Worm (Caenorhabditis elegans) whole organism, L1 larva: ENCODE data around the gene F48E3.9.
A peak's percentile ranks its signal among the peaks of the same experiment; 100 is the strongest.

Source experiments
- C16A3.4 ChIP-seq: fragments of 150-350 bp; optimal IDR thresholded peaks from 2 replicates; lab custom pipeline; 2014; ENCODE audit warnings: missing biosample characterization, missing genetic modification characterization
- C34B4.2 ChIP-seq: sonication (generic microtip); optimal IDR thresholded peaks from 2 replicates; lab custom pipeline; 2017; ENCODE audit warnings: mild to moderate bottlenecking, missing genetic modification characterization, missing compliant biosample characterization
- alr-1 ChIP-seq: fragments of 200-800 bp; sonication (Bioruptor generic); optimal IDR thresholded peaks from 2 replicates; lab custom pipeline; 2018; ENCODE audit warnings: borderline replicate concordance, mild to moderate bottlenecking, missing genetic modification characterization, missing compliant biosample characterization
- ceh-63 ChIP-seq: fragments of 200-800 bp; sonication (Bioruptor generic); optimal IDR thresholded peaks from 2 replicates; lab custom pipeline; 2018; ENCODE audit warnings: mild to moderate bottlenecking, missing genetic modification characterization, missing compliant biosample characterization
- dpl-1 ChIP-seq, 3 experiments: fragments of 150-350 bp in 2 of 3; sonication (generic microtip) in 1 of 3; optimal IDR thresholded peaks; 2 replicates each; lab custom pipeline; 2014 to 2017; ENCODE audit warnings: missing biosample characterization in 3 of 3, missing genetic modification characterization in 3 of 3, missing genetic modification reagents in 3 of 3
- dsc-1 ChIP-seq: sonication (generic microtip); optimal IDR thresholded peaks from 2 replicates; lab custom pipeline; 2016; ENCODE audit warnings: mild to moderate bottlenecking, missing genetic modification characterization, missing compliant biosample characterization
- efl-1 ChIP-seq, 4 experiments: fragments of 150-350 bp; optimal IDR thresholded peaks in 3 of 4; peaks in 1 of 4; 1 replicate in 1 of 4; 2 replicates in 3 of 4; lab custom pipeline; 2014; ENCODE audit warnings: missing biosample characterization in 2 of 4, missing genetic modification characterization in 2 of 4, missing genetic modification reagents in 2 of 4
- efl-3 ChIP-seq: fragments of 200-800 bp; sonication (Bioruptor generic); optimal IDR thresholded peaks from 2 replicates; lab custom pipeline; 2018; ENCODE audit warnings: mild to moderate bottlenecking, missing genetic modification characterization, missing compliant biosample characterization
- lin-14 ChIP-seq: fragments of 200-800 bp; sonication (Bioruptor generic); optimal IDR thresholded peaks from 2 replicates; lab custom pipeline; 2018; ENCODE audit warnings: mild to moderate bottlenecking, missing genetic modification characterization, moderate library complexity, missing compliant biosample characterization
- lin-15B ChIP-seq: fragments of 150-350 bp; sonication (generic microtip); optimal IDR thresholded peaks from 3 replicates; lab custom pipeline; 2014; ENCODE audit warnings: missing biosample characterization, missing genetic modification characterization
- lin-39 ChIP-seq: fragments of 150-350 bp; optimal IDR thresholded peaks from 2 replicates; lab custom pipeline; 2014; ENCODE audit warnings: missing biosample characterization, missing genetic modification reagents, missing genetic modification characterization
- lir-3 ChIP-seq: sonication (generic microtip); optimal IDR thresholded peaks from 2 replicates; lab custom pipeline; 2016; ENCODE audit warnings: mild to moderate bottlenecking, missing genetic modification characterization, moderate library complexity, missing compliant biosample characterization; ENCODE audit not compliant: poor library complexity
- lsy-2 ChIP-seq, 2 experiments: fragments of 150-350 bp; optimal IDR thresholded peaks; 2 replicates each; lab custom pipeline; 2014; ENCODE audit warnings: missing biosample characterization in 2 of 2, missing genetic modification characterization in 2 of 2
- mab-9 ChIP-seq: fragments of 200-800 bp; sonication (Bioruptor generic); IDR thresholded peaks from 2 replicates; pipeline ENCODE4 v1.3.6; 2022; ENCODE audit warnings: missing genetic modification reagents, missing genetic modification characterization, missing compliant biosample characterization
- mef-2 ChIP-seq: fragments of 150-350 bp; optimal IDR thresholded peaks from 2 replicates; lab custom pipeline; 2014; ENCODE audit warnings: missing biosample characterization, missing genetic modification characterization
- nhr-11 ChIP-seq: fragments of 150-350 bp; optimal IDR thresholded peaks from 2 replicates; lab custom pipeline; 2014; ENCODE audit warnings: missing biosample characterization, missing genetic modification characterization
- nhr-12 ChIP-seq: sonication (generic microtip); optimal IDR thresholded peaks from 2 replicates; lab custom pipeline; 2017; ENCODE audit warnings: missing biosample characterization, missing genetic modification characterization
- nhr-19 ChIP-seq: fragments of 200-800 bp; sonication (Bioruptor generic); conservative IDR thresholded peaks from 2 replicates; pipeline ENCODE4 v1.3.6; 2022; ENCODE audit warnings: missing genetic modification characterization, missing compliant biosample characterization
- nhr-20 ChIP-seq: sonication (generic microtip); optimal IDR thresholded peaks from 2 replicates; lab custom pipeline; 2016; ENCODE audit warnings: mild to moderate bottlenecking, missing genetic modification characterization, missing compliant biosample characterization
- nhr-71 ChIP-seq: sonication (generic microtip); optimal IDR thresholded peaks from 2 replicates; lab custom pipeline; 2016; ENCODE audit warnings: mild to moderate bottlenecking, missing genetic modification characterization, moderate library complexity, missing compliant biosample characterization
- nhr-84 ChIP-seq: sonication (generic microtip); optimal IDR thresholded peaks from 2 replicates; lab custom pipeline; 2017; ENCODE audit warnings: missing biosample characterization, missing genetic modification characterization
- nhr-85 ChIP-seq: sonication (generic microtip); peaks from one replicate; lab custom pipeline; 2016; ENCODE audit warnings: missing genetic modification characterization, inconsistent platforms, missing compliant biosample characterization
- nhr-90 ChIP-seq: sonication (generic microtip); optimal IDR thresholded peaks from 2 replicates; lab custom pipeline; 2016; ENCODE audit warnings: mild to moderate bottlenecking, missing genetic modification characterization, missing compliant biosample characterization; ENCODE audit not compliant: poor library complexity
- pag-3 ChIP-seq: sonication (generic microtip); optimal IDR thresholded peaks from 2 replicates; lab custom pipeline; 2017; ENCODE audit warnings: missing genetic modification characterization, mild to moderate bottlenecking, missing compliant biosample characterization, antibody characterized with exemption, borderline replicate concordance; ENCODE audit not compliant: insufficient read depth
- rnt-1 ChIP-seq: sonication (generic microtip); optimal IDR thresholded peaks from 2 replicates; lab custom pipeline; 2016; ENCODE audit warnings: mild to moderate bottlenecking, missing genetic modification characterization, moderate library complexity, missing compliant biosample characterization
- skn-1 ChIP-seq: fragments of 150-350 bp; optimal IDR thresholded peaks from 2 replicates; lab custom pipeline; 2014; ENCODE audit warnings: missing biosample characterization, missing genetic modification characterization
- snu-23 ChIP-seq: sonication (generic microtip); optimal IDR thresholded peaks from 2 replicates; lab custom pipeline; 2016; ENCODE audit warnings: missing genetic modification characterization, missing compliant biosample characterization
- unc-130 ChIP-seq: fragments of 150-350 bp; optimal IDR thresholded peaks from 2 replicates; lab custom pipeline; 2017; ENCODE audit warnings: missing biosample characterization, missing genetic modification characterization, inconsistent platforms
- unc-86 ChIP-seq: sonication (generic microtip); optimal IDR thresholded peaks from 2 replicates; lab custom pipeline; 2016; ENCODE audit warnings: missing genetic modification characterization, missing compliant biosample characterization
- unc-98 ChIP-seq: fragments of 200-800 bp; sonication (Bioruptor generic); IDR thresholded peaks from 2 replicates; pipeline ENCODE4 v1.3.6; 2022; ENCODE audit warnings: missing genetic modification characterization, missing compliant biosample characterization
- xbp-1 ChIP-seq: sonication (generic microtip); optimal IDR thresholded peaks from 2 replicates; lab custom pipeline; 2016; ENCODE audit warnings: missing genetic modification characterization, missing compliant biosample characterization
- zip-4 ChIP-seq: fragments of 200-800 bp; sonication (Bioruptor generic); optimal IDR thresholded peaks from 2 replicates; lab custom pipeline; 2018; ENCODE audit warnings: mild to moderate bottlenecking, missing genetic modification characterization, moderate library complexity, missing compliant biosample characterization
- ztf-11 ChIP-seq, 2 experiments: sonication (generic microtip); optimal IDR thresholded peaks; 2 replicates each; lab custom pipeline; 2016 to 2017; ENCODE audit warnings: missing genetic modification characterization in 2 of 2, missing biosample characterization in 1 of 2, missing compliant biosample characterization in 1 of 2

The F48E3.9 gene

ce11 chrX:7523799-7524198 lies 42.9 kb downstream of the F48E3.9 start:
- peak; percentile 82 for TF ChIP-seq nhr-71 (tag; lab: Kevin White, UChicago)
- TF ChIP-seq unc-86 (tag; lab: Kevin White, UChicago) = no peak
- TF ChIP-seq lin-15B (tag; lab: Kevin White, UChicago) = no peak
- TF ChIP-seq nhr-11 (tag; lab: Kevin White, UChicago) = no peak
- TF ChIP-seq nhr-19 (GFP tag; lab: Robert Waterston, UW) = peak; percentile 36
- TF ChIP-seq nhr-20 (tag; lab: Kevin White, UChicago) = peak; percentile 33
- TF ChIP-seq unc-98 (GFP tag; lab: Robert Waterston, UW) = no peak
- no peak for TF ChIP-seq nhr-85 (tag; lab: Kevin White, UChicago)
- peak; percentile 82 for TF ChIP-seq lin-14 (GFP tag; lab: Kevin White, UChicago)
- TF ChIP-seq xbp-1 (tag; lab: Kevin White, UChicago) = no peak
- TF ChIP-seq rnt-1 (tag; lab: Kevin White, UChicago) = peak; percentile 73
- TF ChIP-seq nhr-84 (tag; lab: Kevin White, UChicago) = no peak
- TF ChIP-seq lin-39 (tag; lab: Kevin White, UChicago) = no peak
- TF ChIP-seq lsy-2 (tag; optimal IDR thresholded peaks at IDR 0.05; lab: Kevin White, UChicago) = peak in 1 of 2 experiments; percentile 32
- TF ChIP-seq mef-2 (tag; lab: Kevin White, UChicago) = no peak
- TF ChIP-seq C16A3.4 (tag; lab: Kevin White, UChicago) = no peak
- TF ChIP-seq snu-23 = peak; percentile 37
- peak; percentile 36 for TF ChIP-seq pag-3 (tag; lab: Kevin White, UChicago)

- TF ChIP-seq skn-1 (tag; lab: Kevin White, UChicago) (no peak), efl-1 (optimal IDR thresholded peaks at IDR 0.05; lab: Kevin White, UChicago) (no peak), efl-1 (GFP tag; optimal IDR thresholded peaks at IDR 0.05 in 1 of 2; lab: Kevin White, UChicago) (peak in 1 of 2 experiments; percentile 56)
These were observed 44.4 kb downstream of the F48E3.9 start, which contains the start of gene F46C8.3 for ce11 chrX:7525271-7525670. Gene F46C8.3, plus strand, starts transcription at chrX:7525571.

DNA sequence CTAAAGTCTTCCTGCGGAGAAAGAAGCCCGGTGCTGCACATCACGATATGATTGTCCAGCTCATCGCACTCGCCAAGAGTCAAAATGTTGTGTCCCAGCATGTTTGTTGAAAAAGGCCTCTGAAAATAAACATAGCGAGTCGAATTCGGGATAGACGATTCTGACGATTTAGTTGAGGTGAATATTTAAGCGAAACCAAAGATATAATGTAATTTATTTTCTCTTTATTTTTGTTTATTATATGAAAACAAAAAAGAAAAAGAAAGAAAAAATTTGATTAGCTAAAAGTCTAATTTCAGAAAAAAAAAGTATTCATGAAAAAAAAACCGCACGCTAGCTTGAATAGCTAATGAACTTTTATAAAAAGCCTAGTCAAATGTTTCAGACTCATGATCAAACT lies 51.8 kb downstream of the F48E3.9 start, which contains the start of gene ceh-14:
TSS of gene ceh-14 (minus strand) at position 101 of the 400 bp plus-strand sequence.
- TF ChIP-seq efl-3 (GFP tag; lab: Kevin White, UChicago) (no peak), lsy-2 (tag; optimal IDR thresholded peaks at IDR 0.05; lab: Kevin White, UChicago) (no peak), dsc-1 (tag; lab: Kevin White, UChicago) (no peak), unc-86 (tag; lab: Kevin White, UChicago) (no peak), ztf-11 (tag; optimal IDR thresholded peaks at IDR 0.05; lab: Kevin White, UChicago) (no peak), nhr-71 (tag; lab: Kevin White, UChicago) (no peak), mab-9 (GFP tag; lab: Robert Waterston, UW) (no peak), nhr-11 (tag; lab: Kevin White, UChicago) (no peak), dpl-1 (GFP tag; optimal IDR thresholded peaks at IDR 0.05; lab: Kevin White, UChicago) (no peak), zip-4 (GFP tag; lab: Kevin White, UChicago) (no peak), efl-1 (optimal IDR thresholded peaks at IDR 0.05; lab: Kevin White, UChicago) (no peak), efl-1 (GFP tag; optimal IDR thresholded peaks at IDR 0.05 in 1 of 2; lab: Kevin White, UChicago) (no peak), lir-3 (tag; lab: Kevin White, UChicago) (no peak), C34B4.2 (no peak), nhr-90 (tag; lab: Kevin White, UChicago) (no peak), mef-2 (tag; lab: Kevin White, UChicago) (no peak), nhr-12 (tag; lab: Kevin White, UChicago) (no peak), unc-130 (tag; lab: Kevin White, UChicago) (no peak), C16A3.4 (tag; lab: Kevin White, UChicago) (no peak), lin-39 (tag; lab: Kevin White, UChicago) (no peak)

DNA sequence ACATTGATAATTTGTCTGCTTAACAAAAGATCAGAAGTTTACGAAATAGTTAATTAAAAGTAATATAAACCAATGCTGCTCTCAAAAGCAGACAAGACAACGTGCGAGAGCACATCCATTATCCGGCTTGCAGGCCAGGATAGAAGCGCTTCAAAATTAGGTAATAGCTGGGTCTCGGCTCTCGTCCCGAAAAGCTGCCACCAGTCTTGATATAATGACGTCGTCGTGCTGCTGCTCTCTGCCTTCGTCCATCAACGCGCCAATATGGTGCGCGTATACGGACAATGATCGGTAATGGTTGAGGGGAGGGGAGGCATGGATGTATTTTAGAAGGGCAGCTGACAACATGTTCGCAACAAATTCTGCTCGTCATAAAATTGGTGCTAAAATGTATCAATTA lies 53.6 kb downstream of the F48E3.9 start:
- TF ChIP-seq alr-1 (tag; lab: Kevin White, UChicago) = no peak
- TF ChIP-seq ceh-63 = peak; percentile 71
